Fruit fly (Drosophila melanogaster) whole organism, embryonic: ENCODE measurements around the gene CG14230.

Experiments
- Asciz ChIP-seq: fragments of 200-800 bp; sonication (Bioruptor generic); optimal IDR thresholded peaks from 2 replicates; lab custom pipeline; 2017; ENCODE audit warnings: missing biosample characterization, mild to moderate bottlenecking, missing genetic modification characterization, missing genetic modification reagents
- Atf6 ChIP-seq: fragments of 200-800 bp; sonication (Bioruptor generic); IDR thresholded peaks from 2 replicates; pipeline ENCODE4 v1.3.6; 2022; ENCODE audit warnings: missing biosample characterization, missing genetic modification characterization
- CG10267 ChIP-seq: fragments of 200-800 bp; sonication (Bioruptor generic); optimal IDR thresholded peaks from 2 replicates; lab custom pipeline; 2018; ENCODE audit warnings: missing biosample characterization, mild to moderate bottlenecking, missing genetic modification characterization, moderate library complexity
- CG11560 ChIP-seq: fragments of 200-800 bp; sonication (Bioruptor generic); IDR thresholded peaks from 3 replicates; pipeline ENCODE4 v1.3.6; 2022; ENCODE audit warnings: missing biosample characterization, missing genetic modification characterization
- CG12155 ChIP-seq: fragments of 200-800 bp; sonication (Bioruptor generic); optimal IDR thresholded peaks from 3 replicates; lab custom pipeline; 2016; ENCODE audit warnings: missing biosample characterization, missing genetic modification characterization
- CG12236 ChIP-seq: fragments of 200-800 bp; sonication (Bioruptor generic); optimal IDR thresholded peaks from 2 replicates; lab custom pipeline; 2016; ENCODE audit warnings: missing biosample characterization, missing genetic modification characterization
- CG12744 ChIP-seq: fragments of 200-800 bp; sonication (Bioruptor generic); optimal IDR thresholded peaks from 2 replicates; lab custom pipeline; 2016; ENCODE audit warnings: missing biosample characterization, missing genetic modification characterization
- CG15073 ChIP-seq: fragments of 200-800 bp; sonication (Bioruptor generic); optimal IDR thresholded peaks from 2 replicates; lab custom pipeline; 2016; ENCODE audit warnings: missing biosample characterization, missing genetic modification characterization
- CG1602 ChIP-seq: fragments of 200-800 bp; sonication (Bioruptor generic); optimal IDR thresholded peaks from 3 replicates; lab custom pipeline; 2016; ENCODE audit warnings: missing biosample characterization, missing genetic modification characterization
- CG17385 ChIP-seq: fragments of 200-800 bp; sonication (Bioruptor generic); optimal IDR thresholded peaks from 3 replicates; lab custom pipeline; 2018; ENCODE audit warnings: missing biosample characterization, mild to moderate bottlenecking, missing genetic modification characterization
- CG1832 ChIP-seq: fragments of 200-800 bp; sonication (Bioruptor generic); optimal IDR thresholded peaks from 2 replicates; lab custom pipeline; 2017; ENCODE audit warnings: missing biosample characterization, mild to moderate bottlenecking, missing genetic modification characterization, inconsistent platforms
- CG18619 ChIP-seq: fragments of 200-800 bp; sonication (Bioruptor generic); optimal IDR thresholded peaks from 3 replicates; lab custom pipeline; 2017; ENCODE audit warnings: missing biosample characterization, mild to moderate bottlenecking, missing genetic modification characterization
- CG2120 ChIP-seq: fragments of 200-800 bp; sonication (Bioruptor generic); optimal IDR thresholded peaks from 3 replicates; lab custom pipeline; 2016; ENCODE audit warnings: missing biosample characterization, missing genetic modification characterization
- CG2712 ChIP-seq: fragments of 200-800 bp; optimal IDR thresholded peaks from 3 replicates; lab custom pipeline; 2019; ENCODE audit warnings: missing biosample characterization, mild to moderate bottlenecking, missing genetic modification characterization, moderate library complexity
- CG31441 ChIP-seq: fragments of 200-800 bp; sonication (Bioruptor generic); IDR thresholded peaks from 2 replicates; pipeline ENCODE4 v1.3.6; 2022; ENCODE audit warnings: missing biosample characterization, missing genetic modification characterization
- CG4360 ChIP-seq: fragments of 200-800 bp; sonication (Bioruptor generic); IDR thresholded peaks from 2 replicates; pipeline ENCODE4 v1.3.6; 2022; ENCODE audit warnings: missing biosample characterization, missing genetic modification characterization
- CG4617 ChIP-seq: fragments of 200-800 bp; sonication (Bioruptor generic); optimal IDR thresholded peaks from 3 replicates; lab custom pipeline; 2016; ENCODE audit warnings: missing biosample characterization, missing genetic modification characterization, borderline replicate concordance
- CG5180 ChIP-seq: fragments of 200-800 bp; sonication (Bioruptor generic); optimal IDR thresholded peaks from 3 replicates; lab custom pipeline; 2017; ENCODE audit warnings: missing biosample characterization, missing genetic modification characterization, mild to moderate bottlenecking, moderate library complexity, missing genetic modification reagents
- CG7839 ChIP-seq: fragments of 200-800 bp; sonication (Bioruptor generic); optimal IDR thresholded peaks from 3 replicates; lab custom pipeline; 2018; ENCODE audit warnings: missing biosample characterization, mild to moderate bottlenecking, missing genetic modification characterization, moderate library complexity
- CG7963 ChIP-seq: fragments of 200-800 bp; sonication (Bioruptor generic); IDR thresholded peaks from 3 replicates; pipeline ENCODE4 v1.3.6; 2022; ENCODE audit warnings: missing biosample characterization, missing genetic modification characterization; ENCODE audit not compliant: partially characterized antibody
- CG8281 ChIP-seq: fragments of 200-800 bp; sonication (Bioruptor generic); optimal IDR thresholded peaks from 2 replicates; lab custom pipeline; 2018; ENCODE audit warnings: missing biosample characterization, mild to moderate bottlenecking, missing genetic modification characterization, moderate library complexity
- CG8924 ChIP-seq: fragments of 200-800 bp; optimal IDR thresholded peaks from 3 replicates; lab custom pipeline; 2019; ENCODE audit warnings: missing biosample characterization, mild to moderate bottlenecking, missing genetic modification characterization, moderate library complexity
- Dek ChIP-seq: fragments of 200-800 bp; sonication (Bioruptor generic); optimal IDR thresholded peaks from 3 replicates; lab custom pipeline; 2019; ENCODE audit warnings: missing biosample characterization, mild to moderate bottlenecking, missing genetic modification characterization, moderate library complexity
- Fer1 ChIP-seq: fragments of 200-800 bp; sonication (Bioruptor generic); optimal IDR thresholded peaks from 2 replicates; lab custom pipeline; 2017; ENCODE audit warnings: missing biosample characterization, mild to moderate bottlenecking, missing genetic modification characterization
- Fer2 ChIP-seq: fragments of 200-800 bp; sonication (Bioruptor generic); optimal IDR thresholded peaks from 2 replicates; lab custom pipeline; 2018; ENCODE audit warnings: missing biosample characterization, mild to moderate bottlenecking, missing genetic modification characterization, moderate library complexity
- H2.0 ChIP-seq: fragments of 200-800 bp; sonication (Bioruptor generic); IDR thresholded peaks from 2 replicates; pipeline ENCODE4 v1.3.6; 2022; ENCODE audit warnings: missing biosample characterization, missing genetic modification characterization
- Hmr ChIP-seq: fragments of 200-800 bp; sonication (Bioruptor generic); optimal IDR thresholded peaks from 3 replicates; lab custom pipeline; 2017; ENCODE audit warnings: mild to moderate bottlenecking, missing biosample characterization, missing genetic modification reagents, missing genetic modification characterization
- Max ChIP-seq: fragments of 200-800 bp; sonication (Bioruptor generic); optimal IDR thresholded peaks from 2 replicates; lab custom pipeline; 2016; ENCODE audit warnings: missing biosample characterization, mild to moderate bottlenecking, missing genetic modification characterization
- NC2α ChIP-seq: fragments of 200-800 bp; sonication (Bioruptor generic); optimal IDR thresholded peaks from 2 replicates; lab custom pipeline; 2016; ENCODE audit warnings: missing biosample characterization, missing genetic modification characterization
- NC2β ChIP-seq: fragments of 200-800 bp; sonication (Bioruptor generic); optimal IDR thresholded peaks from 2 replicates; lab custom pipeline; 2016; ENCODE audit warnings: missing biosample characterization, missing genetic modification characterization
- abd-A ChIP-seq: fragments of 200-800 bp; sonication (Bioruptor generic); optimal IDR thresholded peaks from 3 replicates; lab custom pipeline; 2019; ENCODE audit warnings: missing biosample characterization, mild to moderate bottlenecking, missing genetic modification characterization, moderate library complexity
- az2 ChIP-seq: fragments of 200-800 bp; sonication (Bioruptor generic); optimal IDR thresholded peaks from 3 replicates; lab custom pipeline; 2016; ENCODE audit warnings: missing biosample characterization, missing genetic modification characterization
- bsh ChIP-seq, 2 experiments: fragments of 200-800 bp; sonication (Bioruptor generic); optimal IDR thresholded peaks; 2 replicates each; lab custom pipeline; 2017 to 2018; ENCODE audit warnings: mild to moderate bottlenecking in 2 of 2, missing biosample characterization in 2 of 2, missing genetic modification characterization in 2 of 2, moderate library complexity in 1 of 2
- cad ChIP-seq: fragments of >200 bp; optimal IDR thresholded peaks from 2 replicates; lab custom pipeline; 2017; ENCODE audit warnings: missing biosample characterization, missing genetic modification characterization
- cato ChIP-seq: fragments of 200-800 bp; sonication (Bioruptor generic); optimal IDR thresholded peaks from 2 replicates; lab custom pipeline; 2016; ENCODE audit warnings: missing biosample characterization, missing genetic modification characterization, borderline replicate concordance
- cg ChIP-seq: fragments of 200-800 bp; sonication (Bioruptor generic); optimal IDR thresholded peaks from 3 replicates; lab custom pipeline; 2019; ENCODE audit warnings: missing biosample characterization, mild to moderate bottlenecking, missing genetic modification characterization, moderate library complexity
- crp ChIP-seq, 2 experiments: fragments of 200-800 bp; sonication (Bioruptor generic); optimal IDR thresholded peaks; 2 replicates in 1 of 2; 3 replicates in 1 of 2; lab custom pipeline; 2017; ENCODE audit warnings: missing biosample characterization in 2 of 2, missing genetic modification characterization in 2 of 2, mild to moderate bottlenecking in 1 of 2, moderate library complexity in 1 of 2
- cwo ChIP-seq: fragments of 200-800 bp; sonication (Bioruptor generic); optimal IDR thresholded peaks from 3 replicates; lab custom pipeline; 2017; ENCODE audit warnings: missing biosample characterization, missing genetic modification characterization, mild to moderate bottlenecking, moderate library complexity, missing genetic modification reagents
- dan ChIP-seq: fragments of 200-800 bp; sonication (Bioruptor generic); IDR thresholded peaks from 2 replicates; pipeline ENCODE4 v1.3.6; 2022; ENCODE audit warnings: missing biosample characterization, missing genetic modification characterization
- gcm ChIP-seq: fragments of 200-800 bp; sonication (Bioruptor generic); optimal IDR thresholded peaks from 2 replicates; lab custom pipeline; 2019; ENCODE audit warnings: missing biosample characterization, mild to moderate bottlenecking, missing genetic modification characterization, moderate library complexity
- ind ChIP-seq: fragments of 200-800 bp; sonication (Bioruptor generic); optimal IDR thresholded peaks from 3 replicates; lab custom pipeline; 2016; ENCODE audit warnings: missing biosample characterization, missing genetic modification characterization
- lbe ChIP-seq: fragments of 200-800 bp; sonication (Bioruptor generic); optimal IDR thresholded peaks from 2 replicates; lab custom pipeline; 2016; ENCODE audit warnings: missing biosample characterization, mild to moderate bottlenecking, missing genetic modification characterization
- nerfin-1 ChIP-seq: fragments of 200-800 bp; sonication (Bioruptor generic); optimal IDR thresholded peaks from 3 replicates; lab custom pipeline; 2019; ENCODE audit warnings: missing biosample characterization, mild to moderate bottlenecking, missing genetic modification characterization, moderate library complexity
- odd ChIP-seq: fragments of 200-800 bp; sonication (Bioruptor generic); optimal IDR thresholded peaks from 2 replicates; lab custom pipeline; 2017; ENCODE audit warnings: missing biosample characterization, mild to moderate bottlenecking, missing genetic modification characterization
- phol ChIP-seq: fragments of 200-800 bp; sonication (Bioruptor generic); optimal IDR thresholded peaks from 3 replicates; lab custom pipeline; 2018; ENCODE audit warnings: missing biosample characterization, mild to moderate bottlenecking, missing genetic modification characterization, moderate library complexity
- run ChIP-seq: fragments of 200-800 bp; sonication (Bioruptor generic); optimal IDR thresholded peaks from 3 replicates; lab custom pipeline; 2018; ENCODE audit warnings: missing biosample characterization, mild to moderate bottlenecking, missing genetic modification characterization
- schlank ChIP-seq: fragments of 200-800 bp; sonication (Bioruptor generic); optimal IDR thresholded peaks from 2 replicates; lab custom pipeline; 2018; ENCODE audit warnings: missing biosample characterization, mild to moderate bottlenecking, missing genetic modification characterization
- tin ChIP-seq: fragments of 200-800 bp; sonication (Bioruptor generic); optimal IDR thresholded peaks from 3 replicates; lab custom pipeline; 2016; ENCODE audit warnings: missing biosample characterization, missing genetic modification characterization
- tio ChIP-seq: fragments of 200-800 bp; sonication (Bioruptor generic); optimal IDR thresholded peaks from 2 replicates; lab custom pipeline; 2017; ENCODE audit warnings: missing biosample characterization, missing genetic modification characterization, inconsistent platforms
- tup ChIP-seq: fragments of 200-800 bp; sonication (Bioruptor generic); optimal IDR thresholded peaks from 2 replicates; lab custom pipeline; 2016; ENCODE audit warnings: missing biosample characterization, mild to moderate bottlenecking, missing genetic modification characterization, moderate library complexity

Gene CG14230

DNA sequence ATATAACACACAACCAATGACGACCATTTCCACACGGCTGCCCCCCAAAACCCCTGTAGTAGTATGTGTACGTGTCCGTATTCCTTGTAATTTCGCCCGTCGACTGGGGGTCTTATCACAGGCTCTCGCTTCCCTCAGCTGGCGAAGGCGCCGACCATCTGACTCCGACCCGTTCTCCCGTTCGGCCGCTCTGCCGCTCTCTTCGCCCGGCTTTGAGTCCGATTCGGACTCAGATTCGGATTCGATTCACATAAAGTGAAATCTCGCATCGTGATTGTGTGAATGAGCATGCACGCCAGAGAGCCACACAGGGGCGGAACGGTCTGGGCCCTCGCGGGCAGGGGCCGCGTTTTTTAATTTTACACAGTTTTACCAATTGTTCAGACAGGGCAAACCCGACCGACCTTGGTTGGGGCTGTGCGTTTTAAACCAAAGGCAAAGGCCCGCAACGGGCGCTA is 38.3 kb upstream of the CG14230 start (continued):
- TF ChIP-seq CG18619 (GFP tag; lab: Kevin White, UChicago) (no peak), lbe (GFP tag; lab: Kevin White, UChicago) (no peak), CG8281 (tag; lab: Kevin White, UChicago) (no peak), nerfin-1 (tag; lab: Kevin White, UChicago) (no peak), CG5180 (GFP tag; lab: Kevin White, UChicago) (no peak), tin (GFP tag; lab: Kevin White, UChicago) (peak; percentile 7), Max (GFP tag; lab: Kevin White, UChicago) (no peak), Fer1 (GFP tag; lab: Kevin White, UChicago) (no peak), dan (GFP tag; lab: Robert Waterston, UW) (no peak), H2.0 (GFP tag; lab: Robert Waterston, UW) (peak; percentile 15; the same call in 1 of the 2 replicates), CG2712 (tag; lab: Kevin White, UChicago) (peak; percentile 12), CG12236 (GFP tag; lab: Kevin White, UChicago) (no peak), odd (no peak), phol (tag; lab: Kevin White, UChicago) (peak; percentile 1), abd-A (tag; lab: Kevin White, UChicago) (no peak), CG2120 (GFP tag; lab: Kevin White, UChicago) (peak; percentile 61), NC2α (GFP tag; lab: Kevin White, UChicago) (no peak), CG31441 (GFP tag; lab: Robert Waterston, UW) (no peak), CG10267 (tag; lab: Kevin White, UChicago) (no peak), Asciz (no peak), CG7839 (tag; lab: Kevin White, UChicago) (peak; percentile 38), CG8924 (tag; lab: Kevin White, UChicago) (no peak), CG1832 (GFP tag; lab: Kevin White, UChicago) (no peak), CG12155 (GFP tag; lab: Kevin White, UChicago) (no peak), cad (no peak), NC2β (GFP tag; lab: Kevin White, UChicago) (peak; percentile 2), CG1602 (GFP tag; lab: Kevin White, UChicago) (no peak), cwo (GFP tag; lab: Kevin White, UChicago) (no peak), Hmr (GFP tag; lab: Kevin White, UChicago) (no peak), ind (GFP tag; lab: Kevin White, UChicago) (peak; percentile 25), cato (GFP tag; lab: Kevin White, UChicago) (no peak), CG11560 (tag; lab: Robert Waterston, UW) (0 out of 3 replicates have a peak, but pooled peaks have one; percentile 43), CG17385 (GFP tag; lab: Kevin White, UChicago) (no peak), az2 (GFP tag; lab: Kevin White, UChicago) (peak; percentile 7), schlank (tag; lab: Kevin White, UChicago) (no peak), CG7963 (GFP tag; lab: Robert Waterston, UW) (0 out of 3 replicates have a peak, but pooled peaks have one; percentile 35), CG4360 (0 out of 2 replicates have a peak, but pooled peaks have one; percentile 10), tio (GFP tag; lab: Kevin White, UChicago) (no peak), run (tag; lab: Kevin White, UChicago) (no peak), bsh (GFP tag; optimal IDR thresholded peaks at IDR 0.05; lab: Kevin White, UChicago) (no peak), CG15073 (GFP tag; lab: Kevin White, UChicago) (no peak), CG12744 (GFP tag; lab: Kevin White, UChicago) (peak; percentile 24), Dek (tag; lab: Kevin White, UChicago) (peak; percentile 13), Fer2 (tag; lab: Kevin White, UChicago) (no peak), CG4617 (GFP tag; lab: Kevin White, UChicago) (no peak), gcm (GFP tag; lab: Kevin White, UChicago) (no peak), Atf6 (GFP tag; lab: Robert Waterston, UW) (peak; percentile 25; the same call in 1 of the 2 replicates), tup (GFP tag; lab: Kevin White, UChicago) (no peak), cg (GFP tag; lab: Kevin White, UChicago) (peak; percentile 65), crp (GFP tag; optimal IDR thresholded peaks at IDR 0.05; lab: Kevin White, UChicago) (peak in 1 of 2 experiments; percentile 23)
